Fruit fly (Drosophila melanogaster) whole organism, adult: Measurements from ENCODE around the gene Nepl4.

ENCODE experiments used
- CG12768 ChIP-seq: fragments of 200-800 bp; sonication (Bioruptor generic); optimal IDR thresholded peaks from 2 replicates; lab custom pipeline; 2017; ENCODE audit warnings: missing biosample characterization, missing genetic modification characterization, mild to moderate bottlenecking, moderate library complexity, missing genetic modification reagents
- CG14711 ChIP-seq: fragments of 200-800 bp; sonication (Bioruptor generic); optimal IDR thresholded peaks from 2 replicates; lab custom pipeline; 2018; ENCODE audit warnings: missing biosample characterization, mild to moderate bottlenecking, missing genetic modification characterization, moderate library complexity
- CG33017 ChIP-seq: fragments of 200-800 bp; sonication (Bioruptor generic); optimal IDR thresholded peaks from 2 replicates; lab custom pipeline; 2018; ENCODE audit warnings: missing biosample characterization, mild to moderate bottlenecking, missing genetic modification characterization, moderate library complexity
- CG5204 ChIP-seq: fragments of 200-800 bp; sonication (Bioruptor generic); optimal IDR thresholded peaks from 2 replicates; lab custom pipeline; 2016; ENCODE audit warnings: missing biosample characterization, missing genetic modification characterization
- CG7045 ChIP-seq: fragments of 200-800 bp; sonication (Bioruptor generic); optimal IDR thresholded peaks from 2 replicates; lab custom pipeline; 2017; ENCODE audit warnings: missing biosample characterization, mild to moderate bottlenecking, missing genetic modification characterization
- Hr96 ChIP-seq: fragments of 200-800 bp; sonication (Bioruptor generic); optimal IDR thresholded peaks from 2 replicates; lab custom pipeline; 2016; ENCODE audit warnings: missing biosample characterization, missing genetic modification characterization
- Mnt ChIP-seq: fragments of 200-800 bp; sonication (Bioruptor generic); optimal IDR thresholded peaks from 2 replicates; lab custom pipeline; 2016; ENCODE audit warnings: missing biosample characterization, mild to moderate bottlenecking, missing genetic modification characterization
- cic ChIP-seq: fragments of 200-800 bp; sonication (Bioruptor generic); optimal IDR thresholded peaks from 2 replicates; lab custom pipeline; 2017; ENCODE audit warnings: missing biosample characterization, mild to moderate bottlenecking, missing genetic modification characterization, moderate library complexity
- ovo ChIP-seq: fragments of 200-800 bp; sonication (Bioruptor generic); optimal IDR thresholded peaks from 2 replicates; lab custom pipeline; 2016; ENCODE audit warnings: missing biosample characterization, missing genetic modification characterization
- toe ChIP-seq: fragments of 200-800 bp; sonication (Bioruptor generic); optimal IDR thresholded peaks from 2 replicates; lab custom pipeline; 2016; ENCODE audit warnings: missing biosample characterization, missing genetic modification characterization

- no peak for TF ChIP-seq CG7045 (GFP tag; lab: Kevin White, UChicago)
- TF ChIP-seq cic (GFP tag; lab: Kevin White, UChicago), result no peak
- no peak for TF ChIP-seq toe
- TF ChIP-seq CG12768 (GFP tag; lab: Kevin White, UChicago), result no peak
- TF ChIP-seq Hr96, result no peak
- TF ChIP-seq CG5204 (GFP tag; lab: Kevin White, UChicago), result no peak
- TF ChIP-seq CG14711 (tag; lab: Kevin White, UChicago), result no peak
- TF ChIP-seq ovo, result no peak
- TF ChIP-seq Mnt (GFP tag; lab: Kevin White, UChicago), result no peak
- TF ChIP-seq CG33017, result no peak
Observed at dm6 chr2L:6387068-6387467, 19.4 kb downstream of the Nepl4 start.
